Fruit fly (Drosophila melanogaster): Measurements from ENCODE around the gene ppk24.
A peak's percentile ranks its signal among the peaks of the same experiment; 100 is the strongest.

DNA sequence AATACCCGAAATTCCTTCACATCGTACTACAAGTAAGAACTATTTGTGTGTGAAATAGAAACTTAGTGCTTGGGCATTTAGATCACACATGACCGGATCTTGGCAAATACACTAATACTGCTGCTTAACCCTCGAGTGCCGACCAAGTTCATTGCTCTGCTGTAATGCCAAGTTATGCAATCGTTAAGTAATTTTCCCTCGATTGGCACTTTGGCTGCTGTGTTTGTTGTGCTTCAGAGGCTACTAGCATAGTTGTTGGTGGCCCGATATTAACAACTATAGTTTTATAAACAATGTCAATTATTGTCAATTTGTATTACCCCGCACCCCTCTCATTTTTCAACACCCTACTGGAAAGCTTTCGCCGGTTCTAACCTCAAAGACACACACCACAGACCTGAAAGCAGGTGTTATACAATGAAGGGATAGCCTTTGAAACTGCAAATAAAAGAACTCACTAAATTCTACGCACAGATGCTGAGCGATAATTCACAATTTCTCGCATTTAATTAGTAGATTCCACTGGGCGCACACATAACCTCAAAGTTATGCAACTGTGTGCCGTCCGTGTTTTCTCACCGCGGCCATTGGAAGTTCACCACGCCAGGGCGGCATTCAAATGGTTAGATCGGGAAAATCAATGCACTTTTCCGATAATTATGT, 47.2 kb upstream of the ppk24 start:
- TF ChIP-seq CG12768 (GFP tag; optimal IDR thresholded peaks at IDR 0.05), result peak; percentile 56
- peak; percentile 37 for TF ChIP-seq CG33017 (tag; optimal IDR thresholded peaks at IDR 0.05)
- TF ChIP-seq Crg-1 (GFP tag; optimal IDR thresholded peaks at IDR 0.05), result peak; percentile 21
- peak; percentile 35 for TF ChIP-seq tj (GFP tag; optimal IDR thresholded peaks at IDR 0.05)
